Worm (Caenorhabditis elegans) whole organism, young adult: ENCODE results near the gene Y48A6B.7.

ENCODE experiments used
- B0261.1 ChIP-seq: sonication (generic microtip); optimal IDR thresholded peaks from 2 replicates; lab custom pipeline; 2016; ENCODE audit warnings: mild to moderate bottlenecking, missing genetic modification characterization, moderate library complexity, missing compliant biosample characterization
- B0336.3 ChIP-seq: fragments of 200-800 bp; sonication (Bioruptor generic); IDR thresholded peaks from 2 replicates; pipeline ENCODE4 v1.3.6; 2022; ENCODE audit warnings: missing genetic modification characterization, missing compliant biosample characterization
- F23B12.7 ChIP-seq: sonication (generic microtip); optimal IDR thresholded peaks from 2 replicates; lab custom pipeline; 2017; ENCODE audit warnings: missing genetic modification characterization, mild to moderate bottlenecking, missing compliant biosample characterization, antibody characterized with exemption, moderate library complexity; ENCODE audit not compliant: insufficient read depth
- ZK185.1 ChIP-seq: sonication (generic microtip); optimal IDR thresholded peaks from 2 replicates; lab custom pipeline; 2016; ENCODE audit warnings: mild to moderate bottlenecking, missing genetic modification characterization, missing compliant biosample characterization; ENCODE audit not compliant: poor library complexity, severe bottlenecking
- akir-1 ChIP-seq: fragments of 200-800 bp; sonication (Bioruptor generic); optimal IDR thresholded peaks from 2 replicates; lab custom pipeline; 2018; ENCODE audit warnings: mild to moderate bottlenecking, missing genetic modification characterization, moderate library complexity, missing compliant biosample characterization
- ama-1 ChIP-seq, 3 experiments: fragments of 150-350 bp in 1 of 3; sonication (generic microtip) in 2 of 3; optimal IDR thresholded peaks; 2 replicates each; lab custom pipeline; 2014 to 2018; ENCODE audit warnings: missing biosample characterization in 2 of 3, missing genetic modification characterization in 2 of 3, missing genetic modification reagents in 2 of 3
- athp-1 ChIP-seq: sonication (generic microtip); optimal IDR thresholded peaks from 2 replicates; lab custom pipeline; 2017; ENCODE audit warnings: mild to moderate bottlenecking, missing genetic modification characterization, missing compliant biosample characterization
- efl-1 ChIP-seq: fragments of 150-350 bp; optimal IDR thresholded peaks from 2 replicates; lab custom pipeline; 2014; ENCODE audit warnings: missing biosample characterization, missing genetic modification reagents, missing genetic modification characterization
- lsy-27 ChIP-seq: sonication (generic microtip); optimal IDR thresholded peaks from 2 replicates; lab custom pipeline; 2017; ENCODE audit warnings: missing genetic modification characterization, mild to moderate bottlenecking, missing compliant biosample characterization, antibody characterized with exemption, missing genotype, borderline replicate concordance; ENCODE audit not compliant: insufficient read depth
- madf-6 ChIP-seq: fragments of 200-800 bp; sonication (Bioruptor generic); IDR thresholded peaks from 2 replicates; pipeline ENCODE4 v1.3.6; 2022; ENCODE audit warnings: missing genetic modification reagents, missing genetic modification characterization, missing compliant biosample characterization
- nhr-120 ChIP-seq: fragments of 200-800 bp; sonication (Bioruptor generic); IDR thresholded peaks from 2 replicates; pipeline ENCODE4 v1.3.6; 2022; ENCODE audit warnings: missing genetic modification characterization, missing compliant biosample characterization
- sea-2 ChIP-seq: fragments of 200-800 bp; sonication (Bioruptor generic); IDR thresholded peaks from 2 replicates; pipeline ENCODE4 v1.3.6; 2022; ENCODE audit warnings: missing genetic modification characterization, missing compliant biosample characterization
- snpc-1.3 ChIP-seq: sonication (generic microtip); optimal IDR thresholded peaks from 2 replicates; lab custom pipeline; 2017; ENCODE audit warnings: missing genetic modification characterization, mild to moderate bottlenecking, missing compliant biosample characterization, antibody characterized with exemption, moderate library complexity, missing genotype, missing genetic modification reagents; ENCODE audit not compliant: insufficient read depth
- tbx-9 ChIP-seq: sonication (generic microtip); optimal IDR thresholded peaks from 2 replicates; lab custom pipeline; 2016; ENCODE audit warnings: borderline replicate concordance, missing genetic modification characterization, inconsistent platforms, missing compliant biosample characterization

DNA sequence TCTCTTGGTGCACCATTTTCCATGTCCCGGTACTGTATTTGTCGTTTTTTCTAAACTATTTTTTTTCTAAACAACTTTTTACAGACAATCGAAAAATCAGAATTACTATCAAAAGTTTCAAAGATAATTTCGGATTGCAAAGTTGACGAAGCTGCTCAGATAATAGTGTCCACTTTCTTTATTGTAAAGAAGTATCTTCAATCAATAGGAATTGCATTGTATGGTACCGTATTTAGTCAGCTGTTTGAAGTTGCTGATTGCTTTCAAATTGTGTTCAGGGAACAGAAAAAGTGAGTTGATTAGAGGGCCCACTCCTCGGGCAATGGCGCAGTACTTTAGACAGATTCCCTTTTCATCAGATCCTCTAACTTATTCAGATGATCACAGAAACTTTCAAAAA lies 44.8 kb downstream of the Y48A6B.7 start:
- TF ChIP-seq tbx-9, result no peak
- TF ChIP-seq lsy-27 (tag; lab: Kevin White, UChicago), result no peak
- TF ChIP-seq sea-2 (GFP tag; lab: Robert Waterston, UW), result no peak
- TF ChIP-seq B0261.1, result no peak
- no peak for TF ChIP-seq madf-6
- TF ChIP-seq efl-1 (GFP tag; lab: Kevin White, UChicago), result no peak
- no peak for TF ChIP-seq nhr-120 (GFP tag; lab: Robert Waterston, UW)
- TF ChIP-seq athp-1 (tag; lab: Kevin White, UChicago), result no peak
- TF ChIP-seq F23B12.7, result no peak
- no peak for TF ChIP-seq snpc-1.3 (tag; lab: Kevin White, UChicago)
- no peak for TF ChIP-seq ZK185.1 (tag; lab: Kevin White, UChicago)
- no peak for TF ChIP-seq B0336.3 (GFP tag; lab: Robert Waterston, UW)
- no peak for TF ChIP-seq ama-1 (optimal IDR thresholded peaks at IDR 0.05; lab: Kevin White, UChicago)
- no peak for TF ChIP-seq ama-1 (GFP tag; optimal IDR thresholded peaks at IDR 0.05; lab: Kevin White, UChicago)
- no peak for TF ChIP-seq akir-1
